Fruit fly (Drosophila melanogaster) whole organism, prepupa: ENCODE results near the gene CRIF.
A peak's percentile ranks its signal among the peaks of the same experiment; 100 is the strongest.

Experiments used
- Blimp-1 ChIP-seq: fragments of 200-800 bp; sonication (Bioruptor generic); optimal IDR thresholded peaks from 3 replicates; lab custom pipeline; 2017; ENCODE audit warnings: missing biosample characterization, missing genetic modification characterization, mild to moderate bottlenecking, moderate library complexity, missing genetic modification reagents
- CG10631 ChIP-seq: fragments of 200-800 bp; sonication (Bioruptor generic); optimal IDR thresholded peaks from 2 replicates; lab custom pipeline; 2016; ENCODE audit warnings: missing biosample characterization, missing genetic modification characterization
- CG11762 ChIP-seq: fragments of 200-800 bp; sonication (Bioruptor generic); optimal IDR thresholded peaks from 3 replicates; lab custom pipeline; 2016; ENCODE audit warnings: missing biosample characterization, missing genetic modification characterization; ENCODE audit not compliant: insufficient read depth
- CG11902 ChIP-seq: fragments of 200-800 bp; sonication (Bioruptor generic); optimal IDR thresholded peaks from 3 replicates; lab custom pipeline; 2016; ENCODE audit warnings: missing biosample characterization, missing genetic modification characterization
- CG15336 ChIP-seq: fragments of 200-800 bp; sonication (Bioruptor generic); IDR thresholded peaks from 2 replicates; pipeline ENCODE4 v1.3.6; 2022; ENCODE audit warnings: missing biosample characterization, missing genetic modification characterization
- CG1621 ChIP-seq: fragments of 200-800 bp; sonication (Bioruptor generic); optimal IDR thresholded peaks from 3 replicates; lab custom pipeline; 2018; ENCODE audit warnings: missing biosample characterization, mild to moderate bottlenecking, missing genetic modification characterization
- CG16779 ChIP-seq: fragments of 200-800 bp; sonication (Bioruptor generic); optimal IDR thresholded peaks from 3 replicates; lab custom pipeline; 2017; ENCODE audit warnings: missing biosample characterization, mild to moderate bottlenecking, missing genetic modification characterization
- CG3032 ChIP-seq: fragments of 200-800 bp; optimal IDR thresholded peaks from 2 replicates; lab custom pipeline; 2019; ENCODE audit warnings: missing biosample characterization, mild to moderate bottlenecking, missing genetic modification characterization, moderate library complexity
- CG31627 ChIP-seq: fragments of 200-800 bp; sonication (Bioruptor generic); optimal IDR thresholded peaks from 3 replicates; lab custom pipeline; 2016; ENCODE audit warnings: missing biosample characterization, missing genetic modification characterization
- CG34406 ChIP-seq: fragments of 200-800 bp; sonication (Bioruptor generic); optimal IDR thresholded peaks from 3 replicates; lab custom pipeline; 2016; ENCODE audit warnings: missing biosample characterization, missing genetic modification characterization
- CG3919 ChIP-seq: fragments of 200-800 bp; sonication (Bioruptor generic); optimal IDR thresholded peaks from 3 replicates; lab custom pipeline; 2016; ENCODE audit warnings: missing biosample characterization, missing genetic modification characterization
- CG4318 ChIP-seq: fragments of 200-800 bp; sonication (Bioruptor generic); optimal IDR thresholded peaks from 3 replicates; lab custom pipeline; 2017; ENCODE audit warnings: missing biosample characterization, mild to moderate bottlenecking, missing genetic modification characterization
- CG6163 ChIP-seq: fragments of 200-800 bp; sonication (Bioruptor generic); IDR thresholded peaks from 3 replicates; pipeline ENCODE4 v1.3.6; 2022; ENCODE audit warnings: missing biosample characterization, missing genetic modification characterization
- CG6276 ChIP-seq: fragments of 200-800 bp; sonication (Bioruptor generic); optimal IDR thresholded peaks from 2 replicates; lab custom pipeline; 2017; ENCODE audit warnings: missing biosample characterization, mild to moderate bottlenecking, missing genetic modification characterization
- CG6792 ChIP-seq: fragments of 200-800 bp; sonication (Bioruptor generic); optimal IDR thresholded peaks from 3 replicates; lab custom pipeline; 2016; ENCODE audit warnings: missing biosample characterization, missing genetic modification characterization
- CG6808 ChIP-seq: fragments of 200-800 bp; sonication (Bioruptor generic); optimal IDR thresholded peaks from 3 replicates; lab custom pipeline; 2017; ENCODE audit warnings: missing biosample characterization, missing genetic modification characterization, mild to moderate bottlenecking, moderate library complexity, missing genetic modification reagents
- CG8319 ChIP-seq: fragments of 200-800 bp; sonication (Bioruptor generic); optimal IDR thresholded peaks from 3 replicates; lab custom pipeline; 2016; ENCODE audit warnings: missing biosample characterization, missing genetic modification characterization
- CG8632 ChIP-seq: fragments of 200-800 bp; sonication (Bioruptor generic); optimal IDR thresholded peaks from 3 replicates; lab custom pipeline; 2016; ENCODE audit warnings: missing biosample characterization, missing genetic modification characterization
- CG9139 ChIP-seq: fragments of 200-800 bp; sonication (Bioruptor generic); optimal IDR thresholded peaks from 3 replicates; lab custom pipeline; 2017; ENCODE audit warnings: missing biosample characterization, mild to moderate bottlenecking, missing genetic modification characterization
- Eip75B ChIP-seq: fragments of 200-800 bp; sonication (Bioruptor generic); optimal IDR thresholded peaks from 3 replicates; lab custom pipeline; 2016; ENCODE audit warnings: missing biosample characterization, missing genetic modification characterization
- Eip78C ChIP-seq: fragments of 200-800 bp; sonication (Bioruptor generic); peaks from one replicate; lab custom pipeline; 2016; ENCODE audit warnings: missing biosample characterization, missing genetic modification characterization
- Eip93F ChIP-seq: fragments of 200-800 bp; sonication (Bioruptor generic); optimal IDR thresholded peaks from 2 replicates; lab custom pipeline; 2016; ENCODE audit warnings: missing biosample characterization, mild to moderate bottlenecking, missing genetic modification characterization
- Ets21C ChIP-seq: fragments of 200-800 bp; sonication (Bioruptor generic); optimal IDR thresholded peaks from 3 replicates; lab custom pipeline; 2016; ENCODE audit warnings: missing biosample characterization, missing genetic modification characterization
- Ets96B ChIP-seq: fragments of 200-800 bp; optimal IDR thresholded peaks from 2 replicates; lab custom pipeline; 2019; ENCODE audit warnings: missing biosample characterization, mild to moderate bottlenecking, missing genetic modification characterization, moderate library complexity
- Hr39 ChIP-seq: fragments of 200-800 bp; sonication (Bioruptor generic); optimal IDR thresholded peaks from 2 replicates; lab custom pipeline; 2016; ENCODE audit warnings: missing biosample characterization, missing genetic modification characterization
- Hr4 ChIP-seq: fragments of 200-800 bp; sonication (Bioruptor generic); optimal IDR thresholded peaks from 3 replicates; lab custom pipeline; 2016; ENCODE audit warnings: missing biosample characterization, missing genetic modification characterization
- Lpt ChIP-seq: fragments of 200-800 bp; sonication (Bioruptor generic); optimal IDR thresholded peaks from 3 replicates; lab custom pipeline; 2016; ENCODE audit warnings: missing biosample characterization, missing genetic modification characterization
- Met ChIP-seq: fragments of 200-800 bp; sonication (Bioruptor generic); optimal IDR thresholded peaks from 3 replicates; lab custom pipeline; 2016; ENCODE audit warnings: missing biosample characterization, missing genetic modification characterization
- Smox ChIP-seq: fragments of 200-800 bp; sonication (Bioruptor generic); optimal IDR thresholded peaks from 3 replicates; lab custom pipeline; 2016; ENCODE audit warnings: missing biosample characterization, missing genetic modification characterization
- Sox102F ChIP-seq: fragments of 200-800 bp; sonication (Bioruptor generic); optimal IDR thresholded peaks from 2 replicates; lab custom pipeline; 2016; ENCODE audit warnings: missing biosample characterization, mild to moderate bottlenecking, missing genetic modification characterization
- Sox14 ChIP-seq: fragments of 200-800 bp; sonication (Bioruptor generic); optimal IDR thresholded peaks from 3 replicates; lab custom pipeline; 2016; ENCODE audit warnings: missing biosample characterization, missing genetic modification characterization
- Sox15 ChIP-seq: fragments of 200-800 bp; sonication (Bioruptor generic); optimal IDR thresholded peaks from 3 replicates; lab custom pipeline; 2016; ENCODE audit warnings: missing biosample characterization, missing genetic modification characterization
- achi ChIP-seq: fragments of 200-800 bp; sonication (Bioruptor generic); optimal IDR thresholded peaks from 3 replicates; lab custom pipeline; 2016; ENCODE audit warnings: missing biosample characterization, missing genetic modification characterization
- acj6 ChIP-seq: fragments of 200-800 bp; sonication (Bioruptor generic); optimal IDR thresholded peaks from 3 replicates; lab custom pipeline; 2016; ENCODE audit warnings: missing biosample characterization, missing genetic modification characterization
- cyc ChIP-seq: fragments of 200-800 bp; sonication (Bioruptor generic); optimal IDR thresholded peaks from 3 replicates; lab custom pipeline; 2016; ENCODE audit warnings: missing biosample characterization, missing genetic modification characterization
- dac ChIP-seq: fragments of 200-800 bp; sonication (Bioruptor generic); optimal IDR thresholded peaks from 2 replicates; lab custom pipeline; 2017; ENCODE audit warnings: missing biosample characterization, mild to moderate bottlenecking, missing genetic modification characterization
- eg ChIP-seq: fragments of 200-800 bp; sonication (Bioruptor generic); IDR thresholded peaks from 3 replicates; pipeline ENCODE4 v1.3.6; 2022; ENCODE audit warnings: missing biosample characterization, missing genetic modification characterization
- esn ChIP-seq: fragments of 200-800 bp; sonication (Bioruptor generic); optimal IDR thresholded peaks from 2 replicates; lab custom pipeline; 2016; ENCODE audit warnings: missing biosample characterization, mild to moderate bottlenecking, missing genetic modification characterization, moderate library complexity
- fd59A ChIP-seq: fragments of 200-800 bp; sonication (Bioruptor generic); optimal IDR thresholded peaks from 2 replicates; lab custom pipeline; 2017; ENCODE audit warnings: missing biosample characterization, mild to moderate bottlenecking, missing genetic modification characterization, missing genetic modification reagents
- fd85E ChIP-seq: fragments of 200-800 bp; sonication (Bioruptor generic); optimal IDR thresholded peaks from 3 replicates; lab custom pipeline; 2016; ENCODE audit warnings: missing biosample characterization, missing genetic modification characterization
- fkh ChIP-seq: fragments of 200-800 bp; sonication (Bioruptor generic); optimal IDR thresholded peaks from 3 replicates; lab custom pipeline; 2017; ENCODE audit warnings: missing biosample characterization, mild to moderate bottlenecking, missing genetic modification characterization, moderate library complexity
- lz ChIP-seq: fragments of 200-800 bp; sonication (Bioruptor generic); optimal IDR thresholded peaks from 3 replicates; lab custom pipeline; 2016; ENCODE audit warnings: missing biosample characterization, missing genetic modification characterization
- spab ChIP-seq: fragments of 200-800 bp; sonication (Bioruptor generic); optimal IDR thresholded peaks from 2 replicates; lab custom pipeline; 2017; ENCODE audit warnings: missing biosample characterization, mild to moderate bottlenecking, missing genetic modification characterization, missing genetic modification reagents
- svp ChIP-seq: fragments of 200-800 bp; sonication (Bioruptor generic); peaks from one replicate; lab custom pipeline; 2016; ENCODE audit warnings: missing biosample characterization, missing genetic modification characterization
- topi ChIP-seq: fragments of 200-800 bp; sonication (Bioruptor generic); optimal IDR thresholded peaks from 3 replicates; lab custom pipeline; 2016; ENCODE audit warnings: missing biosample characterization, missing genetic modification characterization
- vri ChIP-seq: fragments of 200-800 bp; sonication (Bioruptor generic); optimal IDR thresholded peaks from 3 replicates; lab custom pipeline; 2016; ENCODE audit warnings: missing biosample characterization, mild to moderate bottlenecking, missing genetic modification characterization

The CRIF gene

DNA sequence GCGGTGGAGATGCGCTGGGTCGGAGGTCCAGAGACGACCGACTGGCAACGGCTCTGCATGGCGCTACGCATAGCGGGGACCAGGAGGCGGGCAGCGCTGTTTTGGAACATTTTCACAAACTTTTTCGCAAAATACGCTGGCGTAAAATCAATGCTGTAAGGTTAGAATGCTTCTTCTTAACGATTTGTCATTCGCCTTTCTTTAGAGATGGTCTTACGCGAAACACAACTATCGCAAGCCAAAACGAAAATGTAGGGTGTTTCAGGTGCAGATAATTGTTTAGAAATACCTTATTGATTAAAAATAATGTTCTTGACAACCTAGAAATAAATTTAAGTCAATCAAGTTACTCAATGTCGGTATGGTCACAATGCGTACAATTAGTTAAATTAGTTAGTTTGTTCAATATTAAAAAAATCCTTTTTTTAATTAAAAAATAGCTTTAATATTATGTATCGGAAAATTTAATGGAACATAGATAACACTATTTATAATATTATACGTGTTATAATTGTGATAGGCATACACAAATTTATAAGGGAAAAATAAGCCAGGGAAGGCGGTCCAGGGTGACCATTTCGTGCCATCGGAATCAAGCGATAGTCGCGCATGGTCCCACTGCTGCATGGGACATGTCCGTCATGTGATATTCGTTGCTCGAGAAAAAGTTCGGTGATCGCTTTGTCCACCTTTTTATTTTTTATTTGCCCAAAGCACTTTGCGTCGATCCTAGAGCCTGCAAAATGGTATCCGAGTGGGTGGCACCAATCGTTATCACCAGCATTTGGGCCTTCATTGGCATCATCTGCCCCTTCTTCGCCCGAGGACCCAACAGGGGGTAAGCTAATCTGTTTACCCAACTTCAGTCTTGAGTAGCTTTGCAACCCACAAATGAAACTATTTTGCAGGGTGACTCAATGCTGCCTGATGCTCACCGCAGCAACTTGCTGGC is 29.2 kb downstream of the CRIF start, which contains the start of the genes COX8 and VhaM9.7-b:
COX8 (minus strand) TSS at position 203 of the 952 bp plus-strand sequence.
VhaM9.7-b (plus strand) TSS at position 618 of the 952 bp plus-strand sequence.
- TF ChIP-seq Sox15 (peak; percentile 54), esn (GFP tag; lab: Kevin White, UChicago) (peak; percentile 67), CG8632 (GFP tag; lab: Kevin White, UChicago) (no peak), CG15336 (GFP tag; lab: Robert Waterston, UW) (no peak), Eip75B (GFP tag; lab: Kevin White, UChicago) (no peak), CG11762 (GFP tag; lab: Kevin White, UChicago) (no peak), CG11902 (peak; percentile 55), vri (peak; percentile 66), topi (no peak), Hr39 (GFP tag; lab: Kevin White, UChicago) (no peak), Hr4 (GFP tag; lab: Kevin White, UChicago) (peak; percentile 61), CG6808 (no peak), Ets21C (GFP tag; lab: Kevin White, UChicago) (peak; percentile 39), Met (GFP tag; lab: Kevin White, UChicago) (no peak), Sox14 (GFP tag; lab: Kevin White, UChicago) (peak; percentile 25), CG31627 (peak; percentile 67), lz (GFP tag; lab: Kevin White, UChicago) (peak; percentile 63), CG6276 (no peak), Eip78C (GFP tag; lab: Kevin White, UChicago) (peak; percentile 80), svp (GFP tag; lab: Kevin White, UChicago) (no peak), CG3032 (peak; percentile 30), cyc (GFP tag; lab: Kevin White, UChicago) (peak; percentile 60)

dm6 chr3L:21538893-21539244 is 29.8 kb downstream of the CRIF start:
- TF ChIP-seq Hr4 (GFP tag; lab: Kevin White, UChicago) = no peak
- TF ChIP-seq Ets21C (GFP tag; lab: Kevin White, UChicago) = no peak
- TF ChIP-seq fkh = no peak
- TF ChIP-seq CG6163 (GFP tag; lab: Robert Waterston, UW) = no peak
- no peak for TF ChIP-seq fd59A (GFP tag; lab: Kevin White, UChicago)
- no peak for TF ChIP-seq CG34406
- TF ChIP-seq CG11902 = no peak
- TF ChIP-seq spab (GFP tag; lab: Kevin White, UChicago) = no peak
- no peak for TF ChIP-seq CG6276

- no peak for TF ChIP-seq CG4318 (GFP tag; lab: Kevin White, UChicago)
- TF ChIP-seq lz (GFP tag; lab: Kevin White, UChicago) = peak; percentile 31
- TF ChIP-seq Eip75B (GFP tag; lab: Kevin White, UChicago) = no peak
- TF ChIP-seq Eip78C (GFP tag; lab: Kevin White, UChicago) = peak; percentile 73
- TF ChIP-seq CG6276 = no peak
- TF ChIP-seq Sox102F (GFP tag; lab: Kevin White, UChicago) = no peak
- no peak for TF ChIP-seq CG6163 (GFP tag; lab: Robert Waterston, UW)
- no peak for TF ChIP-seq Lpt (GFP tag; lab: Kevin White, UChicago)
- TF ChIP-seq Eip93F = no peak
- TF ChIP-seq CG6792 (GFP tag; lab: Kevin White, UChicago) = no peak
- peak; percentile 25 for TF ChIP-seq CG3032
- no peak for TF ChIP-seq CG3919
- TF ChIP-seq achi (GFP tag; lab: Kevin White, UChicago) = no peak
- no peak for TF ChIP-seq Ets96B (tag; lab: Kevin White, UChicago)
- TF ChIP-seq CG8319 = no peak
- no peak for TF ChIP-seq CG1621
- TF ChIP-seq CG16779 = no peak
- TF ChIP-seq svp (GFP tag; lab: Kevin White, UChicago) = no peak
- no peak for TF ChIP-seq cyc (GFP tag; lab: Kevin White, UChicago)
- no peak for TF ChIP-seq Blimp-1 (GFP tag; lab: Kevin White, UChicago)
- TF ChIP-seq CG10631 (GFP tag; lab: Kevin White, UChicago) = no peak
- no peak for TF ChIP-seq Smox
- TF ChIP-seq CG9139 = no peak
- TF ChIP-seq fd85E (GFP tag; lab: Kevin White, UChicago) = no peak
- no peak for TF ChIP-seq Hr4 (GFP tag; lab: Kevin White, UChicago)
- TF ChIP-seq dac (GFP tag; lab: Kevin White, UChicago) = no peak
- TF ChIP-seq CG11762 (GFP tag; lab: Kevin White, UChicago) = no peak
- TF ChIP-seq eg (GFP tag; lab: Robert Waterston, UW) = no peak
- peak; percentile 27 for TF ChIP-seq esn (GFP tag; lab: Kevin White, UChicago)
- TF ChIP-seq acj6 (GFP tag; lab: Kevin White, UChicago) = no peak
- TF ChIP-seq CG15336 (GFP tag; lab: Robert Waterston, UW) = no peak
Observed at dm6 chr3L:21536857-21537256, 31.8 kb downstream of the CRIF start, which contains the start of gene Rpn10. Gene Rpn10 (plus strand): TSS chr3L:21537000.
